Worm (Caenorhabditis elegans) whole organism, midembryonic: ENCODE results near the gene mob-1.
"Not testable (repeated sequence)": the region's sequence is repeated elsewhere in the genome, so short reads cannot be mapped to it uniquely, and the experiment has no call there.

Experiments used
- T22C8.4 ChIP-seq: fragments of 200-800 bp; sonication (Bioruptor generic); IDR thresholded peaks from 2 replicates; pipeline ENCODE4 v1.3.6; 2022; ENCODE audit warnings: missing genetic modification characterization, missing compliant biosample characterization
- cog-1 ChIP-seq: sonication (generic microtip); optimal IDR thresholded peaks from 2 replicates; lab custom pipeline; 2016; ENCODE audit warnings: missing genetic modification characterization, missing compliant biosample characterization
- flt-1 ChIP-seq: fragments of 200-800 bp; sonication (Bioruptor generic); IDR thresholded peaks from 2 replicates; pipeline ENCODE4 v1.3.6; 2022; ENCODE audit warnings: missing genetic modification characterization, missing compliant biosample characterization
- klf-2 ChIP-seq: fragments of 200-800 bp; sonication (Bioruptor generic); conservative IDR thresholded peaks from 2 replicates; pipeline ENCODE4 v1.3.6; 2022; ENCODE audit warnings: missing genetic modification reagents, missing genetic modification characterization, missing compliant biosample characterization
- med-1 ChIP-seq: sonication (generic microtip); optimal IDR thresholded peaks from 2 replicates; lab custom pipeline; 2017; ENCODE audit warnings: missing genetic modification characterization, mild to moderate bottlenecking, missing compliant biosample characterization, antibody characterized with exemption, missing genetic modification reagents; ENCODE audit not compliant: insufficient read depth
- ref-1 ChIP-seq: fragments of 200-800 bp; sonication (Bioruptor generic); conservative IDR thresholded peaks from 2 replicates; pipeline ENCODE4 v1.3.6; 2022; ENCODE audit warnings: missing genetic modification reagents, missing genetic modification characterization, missing compliant biosample characterization
- tab-1 ChIP-seq: fragments of 200-800 bp; sonication (Bioruptor generic); IDR thresholded peaks from 2 replicates; pipeline ENCODE4 v1.3.6; 2022; ENCODE audit warnings: missing genetic modification characterization, missing compliant biosample characterization
- ztf-23 ChIP-seq: fragments of 200-800 bp; sonication (Bioruptor generic); IDR thresholded peaks from 2 replicates; pipeline ENCODE4 v1.3.6; 2022; ENCODE audit warnings: missing genetic modification reagents, missing genetic modification characterization, missing compliant biosample characterization
- ztf-29 ChIP-seq: fragments of 200-800 bp; sonication (Bioruptor generic); IDR thresholded peaks from 2 replicates; pipeline ENCODE4 v1.3.6; 2022; ENCODE audit warnings: missing genetic modification reagents, missing genetic modification characterization, missing compliant biosample characterization

mob-1 gene

ce11 chrIV:11859995-11860605 lies at the start of gene mob-1:
Gene mob-1 (plus strand): TSS chrIV:11860555.
- TF ChIP-seq cog-1 (no peak), ref-1 (GFP tag; lab: Robert Waterston, UW) (no peak), tab-1 (GFP tag; lab: Robert Waterston, UW) (no peak), ztf-23 (GFP tag; lab: Robert Waterston, UW) (no peak), ztf-29 (GFP tag; lab: Robert Waterston, UW) (no peak), med-1 (no peak), flt-1 (no peak), T22C8.4 (GFP tag; lab: Robert Waterston, UW) (no peak), klf-2 (no peak)

ce11 chrIV:11812017-11812416 lies 48.3 kb upstream of the mob-1 start:
- no peak for TF ChIP-seq med-1
- TF ChIP-seq cog-1, result no peak
- no peak for TF ChIP-seq flt-1
- TF ChIP-seq ztf-29 (GFP tag; lab: Robert Waterston, UW), result no peak
- no peak for TF ChIP-seq ztf-23 (GFP tag; lab: Robert Waterston, UW)
- TF ChIP-seq T22C8.4 (GFP tag; lab: Robert Waterston, UW), result no peak
- no peak for TF ChIP-seq tab-1 (GFP tag; lab: Robert Waterston, UW)
- no peak for TF ChIP-seq ref-1 (GFP tag; lab: Robert Waterston, UW)
- TF ChIP-seq klf-2, result no peak

ce11 chrIV:11813901-11814300 lies 46.5 kb upstream of the mob-1 start, which contains the start of gene M117.1:
Gene M117.1 (plus strand): TSS chrIV:11814247.
- TF ChIP-seq klf-2, result no peak
- no peak for TF ChIP-seq med-1
- TF ChIP-seq flt-1, result no peak
- TF ChIP-seq ref-1 (GFP tag; lab: Robert Waterston, UW), result no peak

- TF ChIP-seq med-1 (no peak), T22C8.4 (GFP tag; lab: Robert Waterston, UW) (no peak), cog-1 (no peak), klf-2 (no peak), ztf-23 (GFP tag; lab: Robert Waterston, UW) (no peak), ztf-29 (GFP tag; lab: Robert Waterston, UW) (no peak), flt-1 (no peak), tab-1 (GFP tag; lab: Robert Waterston, UW) (no peak), ref-1 (GFP tag; lab: Robert Waterston, UW) (no peak)
Observed at ce11 chrIV:11820067-11820913, 40.1 kb upstream of the mob-1 start.

ce11 chrIV:11821591-11822361 lies 38.6 kb upstream of the mob-1 start, which contains the start of the genes par-5 and M117.3:
Gene par-5 (minus strand): TSS chrIV:11821924.
Gene M117.3 (plus strand): TSS chrIV:11822206.
- TF ChIP-seq T22C8.4 (GFP tag; lab: Robert Waterston, UW), result peak; percentile 73
- TF ChIP-seq cog-1, result peak; percentile 56
- TF ChIP-seq flt-1, result 0 out of 2 replicates have a peak, but pooled peaks have one; percentile 11
- TF ChIP-seq ref-1 (GFP tag; lab: Robert Waterston, UW), result no peak
- TF ChIP-seq klf-2, result no peak

- TF ChIP-seq klf-2, result no peak
- no peak for TF ChIP-seq ztf-29 (GFP tag; lab: Robert Waterston, UW)
- TF ChIP-seq ztf-23 (GFP tag; lab: Robert Waterston, UW), result no peak
- TF ChIP-seq med-1, result no peak
- no peak for TF ChIP-seq tab-1 (GFP tag; lab: Robert Waterston, UW)
- no peak for TF ChIP-seq flt-1
- no peak for TF ChIP-seq T22C8.4 (GFP tag; lab: Robert Waterston, UW)
- TF ChIP-seq ref-1 (GFP tag; lab: Robert Waterston, UW), result no peak
- TF ChIP-seq cog-1, result no peak
Observed at ce11 chrIV:11822454-11822853, 37.9 kb upstream of the mob-1 start.

- not testable (repeated sequence) for TF ChIP-seq tab-1 (GFP tag; lab: Robert Waterston, UW); cog-1; klf-2
Observed at ce11 chrIV:11828012-11828411, 32.3 kb upstream of the mob-1 start, which contains the start of gene M117.6. Gene M117.6 (minus strand): TSS chrIV:11828112.

- no peak for TF ChIP-seq tab-1 (GFP tag; lab: Robert Waterston, UW)
- no peak for TF ChIP-seq ztf-29 (GFP tag; lab: Robert Waterston, UW)
- no peak for TF ChIP-seq ref-1 (GFP tag; lab: Robert Waterston, UW)
- no peak for TF ChIP-seq flt-1
- no peak for TF ChIP-seq cog-1
- no peak for TF ChIP-seq T22C8.4 (GFP tag; lab: Robert Waterston, UW)
- TF ChIP-seq med-1, result no peak
- no peak for TF ChIP-seq klf-2
- TF ChIP-seq ztf-23 (GFP tag; lab: Robert Waterston, UW), result no peak
Observed at ce11 chrIV:11833456-11833855, 26.9 kb upstream of the mob-1 start, which contains the start of gene M117.4. Gene M117.4 (minus strand): TSS chrIV:11833556.

ce11 chrIV:11838657-11839056 lies 21.7 kb upstream of the mob-1 start, which contains the start of gene fbxb-3:
Gene fbxb-3 (plus strand): TSS chrIV:11838957.
- no peak for TF ChIP-seq tab-1 (GFP tag; lab: Robert Waterston, UW)
- TF ChIP-seq med-1, result no peak
- no peak for TF ChIP-seq ztf-23 (GFP tag; lab: Robert Waterston, UW)
- TF ChIP-seq flt-1, result no peak
- TF ChIP-seq klf-2, result no peak
- no peak for TF ChIP-seq T22C8.4 (GFP tag; lab: Robert Waterston, UW)
- no peak for TF ChIP-seq cog-1
- no peak for TF ChIP-seq ztf-29 (GFP tag; lab: Robert Waterston, UW)
